Fruit fly (Drosophila melanogaster) whole organism, embryonic: ENCODE results near the gene spz5.

Experiments
- ATbp ChIP-seq: fragments of 200-800 bp; sonication (Bioruptor generic); optimal IDR thresholded peaks from 2 replicates; lab custom pipeline; 2017; ENCODE audit warnings: missing biosample characterization, mild to moderate bottlenecking, missing genetic modification characterization, missing genetic modification reagents
- Abd-B ChIP-seq: fragments of 200-800 bp; sonication (Bioruptor generic); optimal IDR thresholded peaks from 2 replicates; lab custom pipeline; 2018; ENCODE audit warnings: missing biosample characterization, mild to moderate bottlenecking, missing genetic modification characterization, moderate library complexity
- Ada2b ChIP-seq: fragments of 200-800 bp; sonication (Bioruptor generic); IDR thresholded peaks from 2 replicates; pipeline ENCODE4 v1.3.6; 2022; ENCODE audit warnings: missing biosample characterization, missing genetic modification characterization
- CG10565 ChIP-seq: fragments of 200-800 bp; sonication (Bioruptor generic); optimal IDR thresholded peaks from 3 replicates; lab custom pipeline; 2016; ENCODE audit warnings: missing biosample characterization, mild to moderate bottlenecking, missing genetic modification characterization
- CG10959 ChIP-seq: fragments of 200-800 bp; sonication (Bioruptor generic); IDR thresholded peaks from 2 replicates; pipeline ENCODE4 v1.3.6; 2022; ENCODE audit warnings: missing biosample characterization, missing genetic modification characterization
- CG11695 ChIP-seq: fragments of 200-800 bp; sonication (Bioruptor generic); IDR thresholded peaks from 3 replicates; pipeline ENCODE4 v1.3.6; 2022; ENCODE audit warnings: missing biosample characterization, missing genetic modification characterization
- CG13296 ChIP-seq: fragments of 200-800 bp; sonication (Bioruptor generic); optimal IDR thresholded peaks from 3 replicates; lab custom pipeline; 2018; ENCODE audit warnings: missing biosample characterization, mild to moderate bottlenecking, missing genetic modification characterization
- CG13775 ChIP-seq: fragments of 200-800 bp; sonication (Bioruptor generic); optimal IDR thresholded peaks from 3 replicates; lab custom pipeline; 2017; ENCODE audit warnings: missing biosample characterization, mild to moderate bottlenecking, missing genetic modification characterization
- CG13894 ChIP-seq: fragments of 200-800 bp; sonication (Bioruptor generic); optimal IDR thresholded peaks from 3 replicates; lab custom pipeline; 2018; ENCODE audit warnings: missing biosample characterization, mild to moderate bottlenecking, missing genetic modification characterization, moderate library complexity
- CG15011 ChIP-seq: fragments of 200-800 bp; sonication (Bioruptor generic); optimal IDR thresholded peaks from 3 replicates; lab custom pipeline; 2018; ENCODE audit warnings: missing biosample characterization, mild to moderate bottlenecking, missing genetic modification characterization
- CG17359 ChIP-seq: fragments of 200-800 bp; sonication (Bioruptor generic); optimal IDR thresholded peaks from 3 replicates; lab custom pipeline; 2018; ENCODE audit warnings: missing biosample characterization, mild to moderate bottlenecking, missing genetic modification characterization, moderate library complexity
- CG17385 ChIP-seq: fragments of 200-800 bp; sonication (Bioruptor generic); optimal IDR thresholded peaks from 3 replicates; lab custom pipeline; 2018; ENCODE audit warnings: missing biosample characterization, mild to moderate bottlenecking, missing genetic modification characterization
- CG2120 ChIP-seq: fragments of 200-800 bp; sonication (Bioruptor generic); optimal IDR thresholded peaks from 3 replicates; lab custom pipeline; 2016; ENCODE audit warnings: missing biosample characterization, missing genetic modification characterization
- CG2875 ChIP-seq: fragments of 200-800 bp; sonication (Bioruptor generic); optimal IDR thresholded peaks from 2 replicates; lab custom pipeline; 2017; ENCODE audit warnings: missing biosample characterization, mild to moderate bottlenecking, missing genetic modification characterization, missing genetic modification reagents
- CG33557 ChIP-seq: fragments of 200-800 bp; sonication (Bioruptor generic); optimal IDR thresholded peaks from 2 replicates; lab custom pipeline; 2019; ENCODE audit warnings: missing biosample characterization, mild to moderate bottlenecking, missing genetic modification characterization, moderate library complexity
- CG42726 ChIP-seq: fragments of 200-800 bp; sonication (Bioruptor generic); IDR thresholded peaks from 2 replicates; pipeline ENCODE4 v1.3.6; 2022; ENCODE audit warnings: missing biosample characterization, missing genetic modification characterization; ENCODE audit not compliant: partially characterized antibody
- CG4424 ChIP-seq: fragments of 200-800 bp; sonication (Bioruptor generic); optimal IDR thresholded peaks from 3 replicates; lab custom pipeline; 2016; ENCODE audit warnings: missing biosample characterization, missing genetic modification characterization
- CG7357 ChIP-seq: fragments of 200-800 bp; sonication (Bioruptor generic); IDR thresholded peaks from 3 replicates; pipeline ENCODE4 v1.3.6; 2022; ENCODE audit warnings: missing biosample characterization, missing genetic modification characterization
- CG7928 ChIP-seq: fragments of 200-800 bp; sonication (Bioruptor generic); optimal IDR thresholded peaks from 2 replicates; lab custom pipeline; 2017; ENCODE audit warnings: missing biosample characterization, mild to moderate bottlenecking, missing genetic modification characterization
- CG8359 ChIP-seq: fragments of 200-800 bp; sonication (Bioruptor generic); optimal IDR thresholded peaks from 2 replicates; lab custom pipeline; 2017; ENCODE audit warnings: missing biosample characterization, mild to moderate bottlenecking, missing genetic modification characterization, borderline replicate concordance
- CG8388 ChIP-seq: fragments of 200-800 bp; sonication (Bioruptor generic); optimal IDR thresholded peaks from 2 replicates; lab custom pipeline; 2019; ENCODE audit warnings: missing biosample characterization, mild to moderate bottlenecking, missing genetic modification characterization, moderate library complexity
- CG8924 ChIP-seq: fragments of 200-800 bp; optimal IDR thresholded peaks from 3 replicates; lab custom pipeline; 2019; ENCODE audit warnings: missing biosample characterization, mild to moderate bottlenecking, missing genetic modification characterization, moderate library complexity
- CG9932 ChIP-seq: fragments of 200-800 bp; sonication (Bioruptor generic); IDR thresholded peaks from 2 replicates; pipeline ENCODE4 v1.3.6; 2022; ENCODE audit warnings: missing biosample characterization, missing genetic modification characterization
- Chrac-16 ChIP-seq: fragments of 200-800 bp; sonication (Bioruptor generic); optimal IDR thresholded peaks from 3 replicates; lab custom pipeline; 2016; ENCODE audit warnings: missing biosample characterization, missing genetic modification characterization
- D ChIP-seq, 2 experiments: fragments of 200-800 bp in 1 of 2; fragments of >200 bp in 1 of 2; sonication (Bioruptor generic) in 1 of 2; optimal IDR thresholded peaks; 2 replicates in 1 of 2; 3 replicates in 1 of 2; lab custom pipeline; 2017; ENCODE audit warnings: mild to moderate bottlenecking in 1 of 2, missing biosample characterization in 1 of 2, missing genetic modification characterization in 1 of 2, missing genetic modification reagents in 1 of 2
- Doc2 ChIP-seq: fragments of 200-800 bp; sonication (Bioruptor generic); IDR thresholded peaks from 2 replicates; pipeline ENCODE4 v1.3.6; 2022; ENCODE audit warnings: missing biosample characterization, missing genetic modification characterization
- Fer1 ChIP-seq: fragments of 200-800 bp; sonication (Bioruptor generic); optimal IDR thresholded peaks from 2 replicates; lab custom pipeline; 2017; ENCODE audit warnings: missing biosample characterization, mild to moderate bottlenecking, missing genetic modification characterization
- Hmr ChIP-seq: fragments of 200-800 bp; sonication (Bioruptor generic); optimal IDR thresholded peaks from 3 replicates; lab custom pipeline; 2017; ENCODE audit warnings: mild to moderate bottlenecking, missing biosample characterization, missing genetic modification reagents, missing genetic modification characterization
- NFAT ChIP-seq: fragments of 200-800 bp; sonication (Bioruptor generic); IDR thresholded peaks from 2 replicates; pipeline ENCODE4 v1.3.6; 2022; ENCODE audit warnings: missing biosample characterization, missing genetic modification characterization
- Poxn ChIP-seq: fragments of 200-800 bp; sonication (Bioruptor generic); IDR thresholded peaks from 2 replicates; pipeline ENCODE4 v1.3.6; 2022; ENCODE audit warnings: missing biosample characterization, missing genetic modification characterization
- Side ChIP-seq: fragments of 200-800 bp; sonication (Bioruptor generic); optimal IDR thresholded peaks from 2 replicates; lab custom pipeline; 2016; ENCODE audit warnings: missing biosample characterization, missing genetic modification characterization
- Xbp1 ChIP-seq: fragments of 200-800 bp; sonication (Bioruptor generic); optimal IDR thresholded peaks from 3 replicates; lab custom pipeline; 2016; ENCODE audit warnings: missing biosample characterization, mild to moderate bottlenecking, missing genetic modification characterization
- al ChIP-seq: fragments of 200-800 bp; sonication (Bioruptor generic); IDR thresholded peaks from 2 replicates; pipeline ENCODE4 v1.3.6; 2022; ENCODE audit warnings: missing biosample characterization, missing genetic modification characterization
- amos ChIP-seq: fragments of 200-800 bp; sonication (Bioruptor generic); IDR thresholded peaks from 2 replicates; pipeline ENCODE4 v1.3.6; 2022; ENCODE audit warnings: missing biosample characterization, missing genetic modification characterization; ENCODE audit not compliant: partially characterized antibody
- ap ChIP-seq: fragments of 200-800 bp; sonication (Bioruptor generic); IDR thresholded peaks from 2 replicates; pipeline ENCODE4 v1.3.6; 2022; ENCODE audit warnings: missing biosample characterization, missing genetic modification characterization
- ato ChIP-seq: fragments of 200-800 bp; sonication (Bioruptor generic); IDR thresholded peaks from 2 replicates; pipeline ENCODE4 v1.3.6; 2022; ENCODE audit warnings: missing biosample characterization, missing genetic modification characterization; ENCODE audit not compliant: partially characterized antibody
- bbx ChIP-seq: fragments of 200-800 bp; sonication (Bioruptor generic); IDR thresholded peaks from 2 replicates; pipeline ENCODE4 v1.3.6; 2022; ENCODE audit warnings: missing biosample characterization, missing genetic modification characterization; ENCODE audit not compliant: partially characterized antibody
- caup ChIP-seq: fragments of 200-800 bp; sonication (Bioruptor generic); optimal IDR thresholded peaks from 3 replicates; lab custom pipeline; 2017; ENCODE audit warnings: missing biosample characterization, mild to moderate bottlenecking, missing genetic modification characterization, moderate library complexity; ENCODE audit not compliant: severe bottlenecking
- chn ChIP-seq: fragments of 200-800 bp; sonication (Bioruptor generic); optimal IDR thresholded peaks from 2 replicates; lab custom pipeline; 2016; ENCODE audit warnings: missing biosample characterization, missing genetic modification characterization
- danr ChIP-seq: fragments of 200-800 bp; sonication (Bioruptor generic); IDR thresholded peaks from 2 replicates; pipeline ENCODE4 v1.3.6; 2022; ENCODE audit warnings: missing biosample characterization, missing genetic modification characterization
- dati ChIP-seq: fragments of 200-800 bp; sonication (Bioruptor generic); IDR thresholded peaks from 2 replicates; pipeline ENCODE4 v1.3.6; 2022; ENCODE audit warnings: missing biosample characterization, missing genetic modification characterization
- dmrt99B ChIP-seq: fragments of 200-800 bp; sonication (Bioruptor generic); optimal IDR thresholded peaks from 2 replicates; lab custom pipeline; 2018; ENCODE audit warnings: missing biosample characterization, mild to moderate bottlenecking, missing genetic modification characterization, moderate library complexity
- dysf ChIP-seq: fragments of 200-800 bp; sonication (Bioruptor generic); IDR thresholded peaks from 3 replicates; pipeline ENCODE4 v1.3.6; 2022; ENCODE audit warnings: missing biosample characterization, missing genetic modification characterization
- fd64A ChIP-seq: fragments of 200-800 bp; sonication (Bioruptor generic); optimal IDR thresholded peaks from 3 replicates; lab custom pipeline; 2018; ENCODE audit warnings: missing biosample characterization, mild to moderate bottlenecking, missing genetic modification characterization
- gsb-n ChIP-seq: fragments of 200-800 bp; sonication (Bioruptor generic); optimal IDR thresholded peaks from 3 replicates; lab custom pipeline; 2018; ENCODE audit warnings: missing biosample characterization, mild to moderate bottlenecking, missing genetic modification characterization
- ham ChIP-seq: fragments of 200-800 bp; sonication (Bioruptor generic); IDR thresholded peaks from 2 replicates; pipeline ENCODE4 v1.3.6; 2022; ENCODE audit warnings: missing biosample characterization, missing genetic modification characterization
- ind ChIP-seq: fragments of 200-800 bp; sonication (Bioruptor generic); optimal IDR thresholded peaks from 3 replicates; lab custom pipeline; 2016; ENCODE audit warnings: missing biosample characterization, missing genetic modification characterization
- nom ChIP-seq: fragments of 200-800 bp; sonication (Bioruptor generic); optimal IDR thresholded peaks from 2 replicates; lab custom pipeline; 2017; ENCODE audit warnings: missing biosample characterization, missing genetic modification characterization, mild to moderate bottlenecking, moderate library complexity, missing genetic modification reagents
- trh ChIP-seq: fragments of 200-800 bp; sonication (Bioruptor generic); optimal IDR thresholded peaks from 2 replicates; lab custom pipeline; 2016; ENCODE audit warnings: missing biosample characterization, missing genetic modification characterization
- zfh2 ChIP-seq: fragments of 200-800 bp; sonication (Bioruptor generic); optimal IDR thresholded peaks from 2 replicates; lab custom pipeline; 2016; ENCODE audit warnings: missing biosample characterization, missing genetic modification characterization

Gene spz5

DNA sequence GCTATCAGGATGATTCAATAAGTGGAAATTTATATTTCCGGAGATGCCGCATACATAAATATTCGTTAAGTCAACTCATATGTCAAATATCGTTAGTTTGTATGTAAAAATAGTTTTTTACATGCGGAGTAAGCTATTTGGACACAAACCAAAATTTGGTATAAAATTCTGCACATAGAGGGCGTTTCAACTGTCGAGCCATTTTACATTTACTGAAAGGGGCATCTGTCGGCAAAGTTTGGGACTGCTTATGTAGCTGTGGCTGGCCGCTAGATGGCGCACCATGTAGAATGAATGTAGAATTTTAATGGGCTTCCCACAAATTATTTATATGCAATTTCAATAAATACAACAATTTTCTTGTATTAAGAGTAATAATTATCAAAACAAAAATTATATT, 40.2 kb downstream of the spz5 start (continued):
- TF ChIP-seq al (GFP tag; lab: Robert Waterston, UW): peak; percentile 51; the same call in 1 of the 2 replicates
- TF ChIP-seq chn: peak; percentile 71
- TF ChIP-seq gsb-n: no peak
- peak; percentile 91 for TF ChIP-seq NFAT (GFP tag; lab: Robert Waterston, UW)
- peak; percentile 27; the same call in 1 of the 2 replicates for TF ChIP-seq dati
- peak; percentile 1 for TF ChIP-seq CG17359 (tag; lab: Kevin White, UChicago)
- no peak for TF ChIP-seq D (optimal IDR thresholded peaks at IDR 0.05; lab: Kevin White, UChicago)
- no peak for TF ChIP-seq D (GFP tag; optimal IDR thresholded peaks at IDR 0.05; lab: Kevin White, UChicago)
- peak; percentile 60 for TF ChIP-seq zfh2 (GFP tag; lab: Kevin White, UChicago)
- peak; percentile 86 for TF ChIP-seq Xbp1
- TF ChIP-seq CG13775 (GFP tag; lab: Kevin White, UChicago): peak; percentile 16
- TF ChIP-seq caup (GFP tag; lab: Kevin White, UChicago): peak; percentile 27
- no peak for TF ChIP-seq CG13894 (tag; lab: Kevin White, UChicago)
- no peak for TF ChIP-seq CG13296
- TF ChIP-seq Doc2 (GFP tag; lab: Robert Waterston, UW): no peak
- no peak for TF ChIP-seq Poxn (GFP tag; lab: Robert Waterston, UW)
- peak; percentile 58 for TF ChIP-seq CG10959 (GFP tag; lab: Robert Waterston, UW)
- TF ChIP-seq CG4424 (GFP tag; lab: Kevin White, UChicago): peak; percentile 14
- TF ChIP-seq danr (GFP tag; lab: Robert Waterston, UW): no peak
- TF ChIP-seq CG9932 (GFP tag; lab: Robert Waterston, UW): peak; percentile 83
- TF ChIP-seq bbx (GFP tag; lab: Robert Waterston, UW): peak; percentile 65
- no peak for TF ChIP-seq CG17385
- TF ChIP-seq Side (GFP tag; lab: Kevin White, UChicago): peak; percentile 63
- no peak for TF ChIP-seq CG2875
- TF ChIP-seq CG15011 (GFP tag; lab: Kevin White, UChicago): no peak
- TF ChIP-seq CG7357 (GFP tag; lab: Robert Waterston, UW): no peak; the same call in 2 of the 3 replicates
- no peak for TF ChIP-seq CG8388 (GFP tag; lab: Kevin White, UChicago)

DNA sequence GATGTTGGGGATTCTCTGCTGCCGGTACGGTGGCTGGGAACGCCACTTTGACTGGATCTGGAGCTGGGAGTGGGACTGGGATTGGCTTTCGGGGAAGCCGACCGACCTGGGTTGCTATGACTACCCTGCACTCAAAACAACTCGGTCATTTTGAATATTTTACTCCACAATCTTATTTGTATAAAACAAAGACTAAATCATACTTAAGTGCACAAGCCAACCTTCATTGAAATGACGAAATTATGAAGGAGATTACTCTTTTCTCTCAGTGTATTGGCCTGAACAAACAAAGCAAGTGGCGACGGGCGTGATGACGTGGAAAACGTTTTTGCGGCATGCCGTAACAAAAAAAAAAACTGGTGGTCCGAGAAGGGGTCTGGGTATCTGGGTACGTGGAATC, 41.0 kb downstream of the spz5 start:
- peak; percentile 35 for TF ChIP-seq dmrt99B (tag; lab: Kevin White, UChicago)
- TF ChIP-seq CG8359 (GFP tag; lab: Kevin White, UChicago): no peak
- peak; percentile 46 for TF ChIP-seq Hmr (GFP tag; lab: Kevin White, UChicago)
- peak; percentile 44 for TF ChIP-seq ATbp (GFP tag; lab: Kevin White, UChicago)
- peak; percentile 55; the same call in 2 of the 3 replicates for TF ChIP-seq dysf (GFP tag; lab: Robert Waterston, UW)
- TF ChIP-seq ham: no peak
- peak; percentile 46 for TF ChIP-seq CG8924 (tag; lab: Kevin White, UChicago)
- TF ChIP-seq ap (GFP tag; lab: Robert Waterston, UW): no peak
- peak; percentile 39 for TF ChIP-seq nom (GFP tag; lab: Kevin White, UChicago)
- no peak for TF ChIP-seq ato (GFP tag; lab: Robert Waterston, UW)
- no peak for TF ChIP-seq CG7928
- TF ChIP-seq CG11695 (GFP tag; lab: Robert Waterston, UW): 0 out of 3 replicates have a peak, but pooled peaks have one; percentile 32
- TF ChIP-seq CG10565 (GFP tag; lab: Kevin White, UChicago): no peak
- TF ChIP-seq Chrac-16 (GFP tag; lab: Kevin White, UChicago): peak; percentile 9
- no peak for TF ChIP-seq CG42726 (GFP tag; lab: Robert Waterston, UW)
- TF ChIP-seq ind (GFP tag; lab: Kevin White, UChicago): peak; percentile 40
- TF ChIP-seq fd64A (GFP tag; lab: Kevin White, UChicago): no peak
- no peak for TF ChIP-seq CG33557 (GFP tag; lab: Kevin White, UChicago)
- TF ChIP-seq Fer1 (GFP tag; lab: Kevin White, UChicago): peak; percentile 51
- TF ChIP-seq CG2120 (GFP tag; lab: Kevin White, UChicago): peak; percentile 55
- TF ChIP-seq Abd-B (GFP tag; lab: Kevin White, UChicago): no peak
- no peak for TF ChIP-seq danr (GFP tag; lab: Robert Waterston, UW)
- peak; percentile 47 for TF ChIP-seq Ada2b (GFP tag; lab: Robert Waterston, UW)
- no peak for TF ChIP-seq amos
- TF ChIP-seq trh: no peak
